Worm (Caenorhabditis elegans): ENCODE measurements around the gene idpa-2.
A peak's percentile ranks its signal among the peaks of the same experiment; 100 is the strongest.

The idpa-2 gene

ce11 chrII:8813659-8814058 lies 21.1 kb upstream of the idpa-2 start:
- TF ChIP-seq fkh-8 (tag; optimal IDR thresholded peaks at IDR 0.05), result no peak
- no peak for TF ChIP-seq sup-37 (GFP tag; optimal IDR thresholded peaks at IDR 0.05)
- no peak for TF ChIP-seq fkh-4 (tag; optimal IDR thresholded peaks at IDR 0.05; ENCODE audit: borderline replicate concordance)
- peak; percentile 13 for TF ChIP-seq mep-1 (tag; optimal IDR thresholded peaks at IDR 0.05)
- TF ChIP-seq hlh-4 (tag; optimal IDR thresholded peaks at IDR 0.05), result no peak
- TF ChIP-seq egl-27 (tag; optimal IDR thresholded peaks at IDR 0.05), result no peak
- TF ChIP-seq unc-30 (tag; optimal IDR thresholded peaks at IDR 0.05), result no peak
- no peak for TF ChIP-seq zip-4 (GFP tag; optimal IDR thresholded peaks at IDR 0.05)
- no peak for TF ChIP-seq fkh-10 (GFP tag; optimal IDR thresholded peaks at IDR 0.05)
- TF ChIP-seq alr-1 (tag; optimal IDR thresholded peaks at IDR 0.05; ENCODE audit: borderline replicate concordance), result no peak
- no peak for TF ChIP-seq unc-98 (GFP tag; IDR thresholded peaks at IDR 0.05)
- peak in 5 of 6 experiments; percentile 79 to 95 (median 86) for TF ChIP-seq elt-3 (tag; optimal IDR thresholded peaks at IDR 0.05)
- no peak for TF ChIP-seq F16B12.6 (tag; optimal IDR thresholded peaks at IDR 0.05)
- TF ChIP-seq lin-39 (tag; optimal IDR thresholded peaks at IDR 0.05), result no peak
- TF ChIP-seq unc-86 (tag; optimal IDR thresholded peaks at IDR 0.05), result no peak
- peak; percentile 70 for TF ChIP-seq C16A3.4 (tag; optimal IDR thresholded peaks at IDR 0.05)
- TF ChIP-seq ztf-4 (tag; optimal IDR thresholded peaks at IDR 0.05), result no peak
- TF ChIP-seq pag-3 (tag; optimal IDR thresholded peaks at IDR 0.05; ENCODE audit: borderline replicate concordance, insufficient read depth), result no peak
- peak; percentile 73 for TF ChIP-seq tbx-2 (tag; optimal IDR thresholded peaks at IDR 0.05)
- no peak for TF ChIP-seq ceh-8 (GFP tag; optimal IDR thresholded peaks at IDR 0.05)
- TF ChIP-seq vab-15 (tag; optimal IDR thresholded peaks at IDR 0.05), result peak; percentile 28
- no peak for TF ChIP-seq ets-5 (GFP tag; IDR thresholded peaks at IDR 0.05)
- no peak for TF ChIP-seq efl-3 (GFP tag; optimal IDR thresholded peaks at IDR 0.05)
- TF ChIP-seq lir-3 (tag; optimal IDR thresholded peaks at IDR 0.05; ENCODE audit: poor library complexity), result peak; percentile 61
- TF ChIP-seq efl-1 (optimal IDR thresholded peaks at IDR 0.05), result no peak
- no peak for TF ChIP-seq efl-1 (GFP tag; optimal IDR thresholded peaks at IDR 0.05 in 1 of 2)
- no peak for TF ChIP-seq Y116A8C.19 (tag; optimal IDR thresholded peaks at IDR 0.05; ENCODE audit: borderline replicate concordance)
- TF ChIP-seq skn-1 (tag; optimal IDR thresholded peaks at IDR 0.05), result no peak
- TF ChIP-seq blmp-1 (tag; optimal IDR thresholded peaks at IDR 0.05), result peak; percentile 86
- TF ChIP-seq lin-15B (tag; optimal IDR thresholded peaks at IDR 0.05), result no peak
- no peak for TF ChIP-seq xbp-1 (tag; optimal IDR thresholded peaks at IDR 0.05)
- no peak for TF ChIP-seq mef-2 (tag; optimal IDR thresholded peaks at IDR 0.05)
- peak; percentile 89 for TF ChIP-seq nhr-71 (tag; optimal IDR thresholded peaks at IDR 0.05)
- no peak for TF ChIP-seq grh-1 (GFP tag; IDR thresholded peaks at IDR 0.05)
- no peak for TF ChIP-seq nhr-28 (tag; optimal IDR thresholded peaks at IDR 0.05)
- TF ChIP-seq lin-35 (GFP tag; optimal IDR thresholded peaks at IDR 0.05), result peak in 1 of 2 experiments; percentile 70
- peak; percentile 1 to 24 (median 21) for TF ChIP-seq dpl-1 (GFP tag; optimal IDR thresholded peaks at IDR 0.05)
- no peak for TF ChIP-seq C04F5.9 (tag; optimal IDR thresholded peaks at IDR 0.05)
- peak; percentile 51 for TF ChIP-seq nhr-47 (tag; optimal IDR thresholded peaks at IDR 0.05)
- peak; percentile 74 for TF ChIP-seq lin-14 (GFP tag; optimal IDR thresholded peaks at IDR 0.05)
- TF ChIP-seq fos-1 (tag; optimal IDR thresholded peaks at IDR 0.05), result no peak
- TF ChIP-seq nhr-77 (tag; optimal IDR thresholded peaks at IDR 0.05), result peak; percentile 10
- TF ChIP-seq sox-4 (tag; optimal IDR thresholded peaks at IDR 0.05), result no peak
- no peak for TF ChIP-seq elt-2 (tag; optimal IDR thresholded peaks at IDR 0.05)
- TF ChIP-seq mab-9 (GFP tag; IDR thresholded peaks at IDR 0.05), result no peak
- TF ChIP-seq C34B4.2 (tag; optimal IDR thresholded peaks at IDR 0.05), result no peak
- TF ChIP-seq ceh-82 (tag; optimal IDR thresholded peaks at IDR 0.05), result peak in 1 of 3 experiments; percentile 5
- no peak for TF ChIP-seq unc-62 (GFP tag; optimal IDR thresholded peaks at IDR 0.05)
- no peak for TF ChIP-seq aha-1 (tag; optimal IDR thresholded peaks at IDR 0.05)
- no peak for TF ChIP-seq nhr-11 (tag; optimal IDR thresholded peaks at IDR 0.05)
- no peak for TF ChIP-seq ces-1 (GFP tag; optimal IDR thresholded peaks at IDR 0.05)
- no peak for TF ChIP-seq zag-1 (tag; optimal IDR thresholded peaks at IDR 0.05)
- TF ChIP-seq nhr-90 (tag; optimal IDR thresholded peaks at IDR 0.05; ENCODE audit: poor library complexity), result peak; percentile 74
